Fruit fly (Drosophila melanogaster): ENCODE data around the gene B4.

B4 gene

dm6 chr2L:13514262-13514937, 34.7 kb downstream of the B4 start (continued):
- TF ChIP-seq Hmx (GFP tag; optimal IDR thresholded peaks at IDR 0.05), result no peak
- TF ChIP-seq hkb (optimal IDR thresholded peaks at IDR 0.05), result no peak
- peak; percentile 12; the same call in 1 of the 2 replicates for TF ChIP-seq hkb (GFP tag; IDR thresholded peaks at IDR 0.05)
- TF ChIP-seq Dp (GFP tag; optimal IDR thresholded peaks at IDR 0.05), result no peak
- no peak for TF ChIP-seq CG9727 (GFP tag; optimal IDR thresholded peaks at IDR 0.05)
- peak; percentile 18 for TF ChIP-seq CG34376 (GFP tag; optimal IDR thresholded peaks at IDR 0.05)
- TF ChIP-seq CG16863 (GFP tag; optimal IDR thresholded peaks at IDR 0.05), result no peak
- TF ChIP-seq Dll (GFP tag; IDR thresholded peaks at IDR 0.05; ENCODE audit: partially characterized antibody), result no peak
- TF ChIP-seq Awh (GFP tag; IDR thresholded peaks at IDR 0.05), result no peak
- no peak for TF ChIP-seq Stat92E (GFP tag; optimal IDR thresholded peaks at IDR 0.05)
- no peak for TF ChIP-seq Eip74EF (GFP tag; optimal IDR thresholded peaks at IDR 0.05)
- TF ChIP-seq CG3163 (GFP tag; optimal IDR thresholded peaks at IDR 0.05), result no peak
- TF ChIP-seq tll (GFP tag; optimal IDR thresholded peaks at IDR 0.05), result no peak
- TF ChIP-seq CG10274 (GFP tag; optimal IDR thresholded peaks at IDR 0.05), result peak; percentile 34
- peak; percentile 22; the same call in 2 of the 3 replicates for TF ChIP-seq ase (GFP tag; IDR thresholded peaks at IDR 0.05)
- peak; percentile 63; the same call in 2 of the 3 replicates for TF ChIP-seq Dbx (GFP tag; IDR thresholded peaks at IDR 0.05)
- TF ChIP-seq nmo (GFP tag; optimal IDR thresholded peaks at IDR 0.05), result peak; percentile 20
- TF ChIP-seq Sry-δ (GFP tag; optimal IDR thresholded peaks at IDR 0.05), result no peak
- no peak for TF ChIP-seq shn (GFP tag; optimal IDR thresholded peaks at IDR 0.05)
- TF ChIP-seq eyg (GFP tag; optimal IDR thresholded peaks at IDR 0.05), result no peak
- 0 out of 2 replicates have a peak, but pooled peaks have one; percentile 11 for TF ChIP-seq Scr (GFP tag; IDR thresholded peaks at IDR 0.05; ENCODE audit: partially characterized antibody)
- no peak for TF ChIP-seq Nf-YB (GFP tag; optimal IDR thresholded peaks at IDR 0.05)
- no peak for TF ChIP-seq CG14667 (GFP tag; IDR thresholded peaks at IDR 0.05)
- peak; percentile 69 for TF ChIP-seq sob (GFP tag; IDR thresholded peaks at IDR 0.05)
- no peak for TF ChIP-seq nom (GFP tag; optimal IDR thresholded peaks at IDR 0.05)
- TF ChIP-seq dmrt11E (tag; optimal IDR thresholded peaks at IDR 0.05), result no peak
- TF ChIP-seq Lhr (GFP tag; optimal IDR thresholded peaks at IDR 0.05), result peak; percentile 5
- TF ChIP-seq yki (optimal IDR thresholded peaks at IDR 0.05), result no peak
- no peak for TF ChIP-seq CG13624 (GFP tag; optimal IDR thresholded peaks at IDR 0.05)
- peak; percentile 9 for TF ChIP-seq CG31365 (tag; optimal IDR thresholded peaks at IDR 0.05)
- TF ChIP-seq Bteb2 (GFP tag; optimal IDR thresholded peaks at IDR 0.05), result no peak
- no peak for TF ChIP-seq MESR4 (GFP tag; optimal IDR thresholded peaks at IDR 0.05)
- TF ChIP-seq al (GFP tag; IDR thresholded peaks at IDR 0.05), result peak; percentile 62
- TF ChIP-seq ind (GFP tag; optimal IDR thresholded peaks at IDR 0.05), result peak; percentile 56
- no peak for TF ChIP-seq CG8478 (optimal IDR thresholded peaks at IDR 0.05)
- peak; percentile 51 for TF ChIP-seq PHDP (tag; optimal IDR thresholded peaks at IDR 0.05)
- no peak for TF ChIP-seq toy (GFP tag; IDR thresholded peaks at IDR 0.05)
- TF ChIP-seq CG6689 (GFP tag; IDR thresholded peaks at IDR 0.05), result no peak; the same call in 1 of the 2 replicates
- no peak for TF ChIP-seq da (GFP tag; optimal IDR thresholded peaks at IDR 0.05)
- TF ChIP-seq sima (GFP tag; optimal IDR thresholded peaks at IDR 0.05), result no peak
- peak; percentile 4 for TF ChIP-seq CG6813 (GFP tag; optimal IDR thresholded peaks at IDR 0.05)
- no peak for TF ChIP-seq zen (tag; optimal IDR thresholded peaks at IDR 0.05)
- TF ChIP-seq exex (tag; optimal IDR thresholded peaks at IDR 0.05), result peak; percentile 57
- TF ChIP-seq CG7372 (GFP tag; IDR thresholded peaks at IDR 0.05), result peak; percentile 70
- peak; percentile 44; the same call in 1 of the 2 replicates for TF ChIP-seq peb (GFP tag; IDR thresholded peaks at IDR 0.05)
- TF ChIP-seq Mes4 (GFP tag; optimal IDR thresholded peaks at IDR 0.05), result no peak
- TF ChIP-seq row (GFP tag; IDR thresholded peaks at IDR 0.05), result no peak; the same call in none of the 3 replicates
- peak; percentile 84 for TF ChIP-seq slbo (GFP tag; IDR thresholded peaks at IDR 0.05)
- peak; percentile 56; the same call in 1 of the 3 replicates for TF ChIP-seq CG11695 (GFP tag; IDR thresholded peaks at IDR 0.05)
- no peak for TF ChIP-seq crc (GFP tag; optimal IDR thresholded peaks at IDR 0.05)

Measured in whole organism, embryonic.